Worm (Caenorhabditis elegans) whole organism, early embryonic: Measurements from ENCODE around the gene let-756.

ENCODE experiments used
- B0310.2 ChIP-seq: sonication (generic microtip); optimal IDR thresholded peaks from 2 replicates; lab custom pipeline; 2016; ENCODE audit warnings: mild to moderate bottlenecking, missing genetic modification characterization, missing compliant biosample characterization
- F13C5.2 ChIP-seq: sonication (generic microtip); optimal IDR thresholded peaks from 2 replicates; lab custom pipeline; 2017; ENCODE audit warnings: mild to moderate bottlenecking, missing genetic modification characterization, inconsistent platforms, missing compliant biosample characterization
- ama-1 ChIP-seq: fragments of 150-350 bp; optimal IDR thresholded peaks from 2 replicates; lab custom pipeline; 2014
- ceh-13 ChIP-seq: fragments of 200-800 bp; sonication (Bioruptor generic); optimal IDR thresholded peaks from 2 replicates; lab custom pipeline; 2018; ENCODE audit warnings: mild to moderate bottlenecking, missing genetic modification characterization, missing compliant biosample characterization
- ceh-36 ChIP-seq: sonication (generic microtip); optimal IDR thresholded peaks from 2 replicates; lab custom pipeline; 2016; ENCODE audit warnings: missing genetic modification characterization, inconsistent platforms, missing compliant biosample characterization
- ets-7 ChIP-seq: sonication (generic microtip); optimal IDR thresholded peaks from 2 replicates; lab custom pipeline; 2016; ENCODE audit warnings: missing genotype, missing genetic modification characterization, missing compliant biosample characterization
- flt-1 ChIP-seq: fragments of 200-800 bp; sonication (Bioruptor generic); IDR thresholded peaks from 2 replicates; pipeline ENCODE4 v1.3.6; 2022; ENCODE audit warnings: missing genetic modification characterization, missing compliant biosample characterization
- hmg-4 ChIP-seq: fragments of 200-800 bp; sonication (Bioruptor generic); optimal IDR thresholded peaks from 2 replicates; lab custom pipeline; 2018; ENCODE audit warnings: mild to moderate bottlenecking, missing genetic modification characterization, missing compliant biosample characterization
- hnd-1 ChIP-seq: sonication (generic microtip); optimal IDR thresholded peaks from 2 replicates; lab custom pipeline; 2016; ENCODE audit warnings: missing genetic modification characterization, missing compliant biosample characterization
- pes-1 ChIP-seq: fragments of 200-800 bp; sonication (Bioruptor generic); IDR thresholded peaks from 2 replicates; pipeline ENCODE4 v1.3.6; 2022; ENCODE audit warnings: missing genetic modification reagents, missing genetic modification characterization, missing compliant biosample characterization
- scrt-1 ChIP-seq: fragments of 200-800 bp; sonication (Bioruptor generic); IDR thresholded peaks from 2 replicates; pipeline ENCODE4 v1.3.6; 2022; ENCODE audit warnings: missing genetic modification characterization, missing compliant biosample characterization
- sea-1 ChIP-seq: fragments of 200-800 bp; sonication (Bioruptor generic); conservative IDR thresholded peaks from 2 replicates; pipeline ENCODE4 v1.3.6; 2022; ENCODE audit warnings: missing genetic modification characterization, missing compliant biosample characterization
- tbx-37 ChIP-seq: fragments of 200-800 bp; sonication (Bioruptor generic); conservative IDR thresholded peaks from 2 replicates; pipeline ENCODE4 v1.3.6; 2022; ENCODE audit warnings: missing genetic modification reagents, missing genetic modification characterization, missing compliant biosample characterization
- tra-4 ChIP-seq: sonication (generic microtip); optimal IDR thresholded peaks from 2 replicates; lab custom pipeline; 2017; ENCODE audit warnings: missing genetic modification characterization, missing compliant biosample characterization

DNA sequence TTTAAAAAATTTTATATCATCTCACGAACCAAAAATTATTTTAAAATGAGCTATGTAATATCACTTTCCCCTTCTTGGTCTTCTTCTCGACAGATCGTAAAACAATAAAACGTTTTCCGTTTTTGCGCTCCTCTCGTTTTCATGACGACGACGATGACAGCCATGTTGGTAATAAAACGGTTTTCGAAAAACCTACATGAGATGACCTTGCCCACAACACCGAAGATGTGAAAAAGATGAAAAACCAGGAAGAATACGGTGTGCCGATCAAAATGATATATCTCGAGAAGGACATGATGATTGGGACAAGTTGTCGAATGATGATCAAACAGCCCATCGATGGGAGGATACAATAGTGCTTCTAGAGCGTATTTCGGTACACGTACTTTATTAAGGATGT, 48.2 kb upstream of the let-756 start:
- TF ChIP-seq ama-1 (lab: Kevin White, UChicago) = no peak
- no peak for TF ChIP-seq tbx-37 (GFP tag; lab: Robert Waterston, UW)
- TF ChIP-seq F13C5.2 (tag; lab: Kevin White, UChicago) = no peak
- no peak for TF ChIP-seq ceh-13 (GFP tag; lab: Kevin White, UChicago)
- no peak for TF ChIP-seq sea-1
- no peak for TF ChIP-seq tra-4 (tag; lab: Kevin White, UChicago)
- no peak for TF ChIP-seq ets-7
- no peak for TF ChIP-seq flt-1 (GFP tag; lab: Robert Waterston, UW)
- no peak for TF ChIP-seq hnd-1 (tag; lab: Kevin White, UChicago)
- no peak for TF ChIP-seq scrt-1
- no peak for TF ChIP-seq pes-1 (GFP tag; lab: Robert Waterston, UW)
- no peak for TF ChIP-seq B0310.2
- TF ChIP-seq hmg-4 (GFP tag; lab: Kevin White, UChicago) = no peak
- TF ChIP-seq ceh-36 (tag; lab: Kevin White, UChicago) = no peak
